Worm (Caenorhabditis elegans): Measurements from ENCODE around the gene C15H11.13.

DNA sequence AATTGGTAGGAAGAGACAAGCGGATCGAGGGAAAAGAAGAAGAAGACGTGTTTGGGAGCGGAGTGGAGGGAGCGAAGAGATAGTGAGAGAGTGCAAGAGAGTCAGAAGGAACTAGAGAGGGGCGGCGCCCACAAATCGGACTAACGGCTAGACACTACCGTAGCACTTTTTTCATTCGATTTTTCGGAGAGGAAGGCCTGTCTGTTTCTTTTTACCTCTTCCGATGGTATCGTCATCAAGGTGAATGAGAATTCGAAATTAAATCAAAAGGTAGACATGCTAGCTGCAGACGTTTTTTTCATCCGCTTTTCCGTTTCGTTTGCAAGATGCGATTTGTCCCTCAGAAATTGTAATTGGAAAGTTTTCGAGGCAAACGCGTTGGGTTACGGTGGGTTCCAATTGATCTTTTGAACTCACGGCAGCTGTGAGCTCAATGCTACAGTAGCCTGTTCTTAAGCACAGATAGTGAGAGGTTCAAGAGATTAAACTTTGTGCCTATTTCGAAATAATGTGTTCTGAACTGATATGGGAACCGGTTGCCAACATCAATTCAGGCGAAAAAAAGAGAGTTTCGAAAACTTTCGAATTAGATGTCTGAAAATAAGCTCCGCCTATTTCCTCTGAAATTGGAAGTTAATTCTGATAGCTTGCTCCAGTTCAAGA is 30.1 kb upstream of the C15H11.13 start:
- no peak for TF ChIP-seq W03F9.2 (tag; optimal IDR thresholded peaks at IDR 0.05)
- TF ChIP-seq dao-5 (tag; optimal IDR thresholded peaks at IDR 0.05): no peak
